Fruit fly (Drosophila melanogaster) whole organism, wandering third instar larva: ENCODE measurements around the gene CG10347.

Experiments
- CG9705 ChIP-seq: fragments of 200-800 bp; sonication (Bioruptor generic); optimal IDR thresholded peaks from 2 replicates; lab custom pipeline; 2018; ENCODE audit warnings: missing biosample characterization, mild to moderate bottlenecking, missing genetic modification characterization
- Hnf4 ChIP-seq: fragments of 200-800 bp; sonication (Bioruptor generic); optimal IDR thresholded peaks from 2 replicates; lab custom pipeline; 2016; ENCODE audit warnings: missing biosample characterization, mild to moderate bottlenecking, missing genetic modification characterization
- dmrt93B ChIP-seq: fragments of 200-800 bp; sonication (Bioruptor generic); optimal IDR thresholded peaks from 2 replicates; lab custom pipeline; 2018; ENCODE audit warnings: missing biosample characterization, mild to moderate bottlenecking, missing genetic modification characterization
- foxo ChIP-seq, 2 experiments: fragments of 200-800 bp; sonication (Bioruptor generic); optimal IDR thresholded peaks; 2 replicates in 1 of 2; 3 replicates in 1 of 2; lab custom pipeline; 2016 to 2017; ENCODE audit warnings: missing biosample characterization in 2 of 2, missing genetic modification characterization in 2 of 2
- psq ChIP-seq: fragments of 200-800 bp; sonication (Bioruptor generic); optimal IDR thresholded peaks from 3 replicates; lab custom pipeline; 2017; ENCODE audit warnings: missing biosample characterization, mild to moderate bottlenecking, missing genetic modification characterization, moderate library complexity
- usp ChIP-seq: fragments of >200 bp; optimal IDR thresholded peaks from 2 replicates; lab custom pipeline; 2017; ENCODE audit warnings: missing biosample characterization, missing genetic modification characterization
- woc ChIP-seq: sonication (Bioruptor generic); optimal IDR thresholded peaks from 2 replicates; lab custom pipeline; 2016; ENCODE audit warnings: missing biosample characterization, mild to moderate bottlenecking, missing genetic modification characterization

- no peak for TF ChIP-seq usp (GFP tag; lab: Kevin White, UChicago)
- TF ChIP-seq CG9705 (GFP tag; lab: Kevin White, UChicago): no peak
- no peak for TF ChIP-seq foxo (GFP tag; optimal IDR thresholded peaks at IDR 0.05; lab: Kevin White, UChicago)
- TF ChIP-seq psq (GFP tag; lab: Kevin White, UChicago): no peak
- TF ChIP-seq dmrt93B (GFP tag; lab: Kevin White, UChicago): no peak
- no peak for TF ChIP-seq woc (GFP tag; lab: Kevin White, UChicago)
- TF ChIP-seq Hnf4 (GFP tag; lab: Kevin White, UChicago): no peak
Observed at dm6 chrX:11858439-11858813, 3.7 kb upstream of the CG10347 start.
